Worm (Caenorhabditis elegans): ENCODE data around the gene Y43E12A.2.

Gene Y43E12A.2

DNA sequence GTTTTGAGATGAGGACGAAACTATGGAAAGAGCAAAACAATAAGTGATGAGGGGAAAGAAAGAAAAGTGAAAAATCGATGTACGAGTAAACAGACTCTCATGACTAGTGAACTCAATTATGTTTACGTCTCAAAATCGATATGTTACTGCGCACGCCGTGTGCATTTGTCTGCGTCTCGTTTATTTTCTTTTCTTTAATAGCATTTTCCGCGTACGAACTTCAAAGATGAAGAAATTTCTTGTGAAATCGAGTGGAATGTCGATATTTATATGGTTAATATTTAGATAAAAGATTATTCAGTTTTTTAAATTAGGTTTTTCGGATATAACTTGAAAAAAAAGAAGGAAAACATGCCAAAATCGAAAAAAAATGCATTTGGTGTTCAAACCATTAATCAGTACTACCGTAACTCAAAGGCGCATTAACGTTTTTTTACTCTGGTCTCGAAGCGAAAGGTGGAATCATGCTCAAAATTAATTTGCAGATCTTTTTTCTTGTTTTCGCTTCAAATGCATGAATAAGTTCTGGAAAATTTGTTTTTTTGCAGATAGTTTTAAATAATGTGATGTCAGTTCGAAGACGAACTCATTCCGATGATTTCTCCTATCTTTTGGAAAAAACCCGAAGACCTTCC lies 44.8 kb upstream of the Y43E12A.2 start, which contains the start of gene fic-1 (continued):
- TF ChIP-seq tra-1 (GFP tag; IDR thresholded peaks at IDR 0.05) (no peak), mxl-3 (GFP tag; optimal IDR thresholded peaks at IDR 0.05) (no peak), daf-19 (GFP tag; conservative IDR thresholded peaks at IDR 0.05) (no peak), ceh-20 (GFP tag; IDR thresholded peaks at IDR 0.05) (no peak), F10B5.3 (tag; optimal IDR thresholded peaks at IDR 0.05) (no peak), spr-3 (GFP tag; optimal IDR thresholded peaks at IDR 0.05) (no peak), ceh-28 (tag; optimal IDR thresholded peaks at IDR 0.05) (peak; percentile 64), lir-3 (tag; optimal IDR thresholded peaks at IDR 0.05) (no peak), unc-62 (GFP tag; optimal IDR thresholded peaks at IDR 0.05 in 1 of 2) (peak in 1 of 2 experiments; percentile 67), unc-62 (tag; optimal IDR thresholded peaks at IDR 0.05) (no peak)

DNA sequence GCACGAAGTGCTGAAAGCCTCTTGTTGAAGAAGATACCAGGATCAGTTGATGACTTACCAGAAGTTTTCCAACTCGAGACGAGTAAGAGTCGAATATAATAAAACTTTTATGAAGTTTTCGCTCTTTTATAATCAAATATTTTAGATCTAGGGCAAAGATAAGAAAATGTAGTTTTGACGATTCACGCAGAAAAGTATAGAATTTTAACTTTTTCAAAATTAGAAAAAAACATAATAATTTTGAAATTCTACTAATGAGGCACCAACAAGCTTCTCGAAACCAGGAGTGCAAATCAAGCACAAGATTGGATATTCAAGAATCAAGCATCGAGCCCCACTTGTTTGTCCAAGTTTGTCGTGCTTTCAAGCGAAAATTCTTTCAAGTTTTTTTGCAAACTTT lies 33.1 kb upstream of the Y43E12A.2 start, which contains the start of gene Y69E1A.1:
TSS of gene Y69E1A.1 (minus strand) at position 101 of the 400 bp plus-strand sequence.
- TF ChIP-seq fos-1 (tag; optimal IDR thresholded peaks at IDR 0.05) (no peak), F37D6.2 (tag; optimal IDR thresholded peaks at IDR 0.05) (no peak), Y105C5A.15 (GFP tag; IDR thresholded peaks at IDR 0.05) (no peak), lin-39 (tag; optimal IDR thresholded peaks at IDR 0.05) (no peak), nhr-11 (tag; optimal IDR thresholded peaks at IDR 0.05) (no peak), F26F4.8 (GFP tag; conservative IDR thresholded peaks at IDR 0.05) (no peak), nhr-42 (GFP tag; IDR thresholded peaks at IDR 0.05) (no peak), set-16 (GFP tag; IDR thresholded peaks at IDR 0.05) (no peak), aly-2 (tag; optimal IDR thresholded peaks at IDR 0.05) (no peak), dve-1 (tag; optimal IDR thresholded peaks at IDR 0.05; ENCODE audit: insufficient read depth) (no peak), lin-38 (GFP tag; IDR thresholded peaks at IDR 0.05) (no peak), unc-62 (GFP tag; optimal IDR thresholded peaks at IDR 0.05 in 1 of 2) (no peak), unc-62 (tag; optimal IDR thresholded peaks at IDR 0.05) (no peak), nhr-111 (GFP tag; optimal IDR thresholded peaks at IDR 0.05) (no peak), madf-5 (GFP tag; IDR thresholded peaks at IDR 0.05) (no peak), ztf-11 (tag; optimal IDR thresholded peaks at IDR 0.05) (no peak), daf-19 (GFP tag; conservative IDR thresholded peaks at IDR 0.05) (no peak)

- TF ChIP-seq egl-27 (tag; optimal IDR thresholded peaks at IDR 0.05) (no peak), aha-1 (tag) (no peak), nhr-11 (tag; optimal IDR thresholded peaks at IDR 0.05) (no peak), zfp-2 (tag; optimal IDR thresholded peaks at IDR 0.05) (no peak), madf-5 (GFP tag; IDR thresholded peaks at IDR 0.05) (no peak), tag-97 (GFP tag; IDR thresholded peaks at IDR 0.05) (no peak), unc-39 (tag; optimal IDR thresholded peaks at IDR 0.05) (no peak), lin-13 (GFP tag; optimal IDR thresholded peaks at IDR 0.05) (no peak), ceh-20 (GFP tag; IDR thresholded peaks at IDR 0.05) (no peak), mxl-3 (GFP tag; optimal IDR thresholded peaks at IDR 0.05) (no peak), D1046.2 (GFP tag; IDR thresholded peaks at IDR 0.05) (no peak), mdl-1 (tag; optimal IDR thresholded peaks at IDR 0.05) (no peak), madf-9 (GFP tag; conservative IDR thresholded peaks at IDR 0.05) (no peak), saeg-2 (GFP tag; IDR thresholded peaks at IDR 0.05) (no peak), zip-11 (GFP tag; IDR thresholded peaks at IDR 0.05) (no peak), mes-2 (tag; optimal IDR thresholded peaks at IDR 0.05; ENCODE audit: poor library complexity, severe bottlenecking) (no peak), attf-4 (tag; optimal IDR thresholded peaks at IDR 0.05) (no peak), rbr-2 (tag; optimal IDR thresholded peaks at IDR 0.05) (no peak), Y75B8A.6 (GFP tag; IDR thresholded peaks at IDR 0.05) (no peak)
Observed at ce11 chrIV:10949510-10949909, 32.4 kb upstream of the Y43E12A.2 start, which contains the start of gene nsph-3.1. nsph-3.1 (plus strand) TSS chrIV:10949810.

Measured in whole organism, L4 larva.